Fruit fly (Drosophila melanogaster) whole organism, embryonic: ENCODE measurements around the gene Ced-12.

Source experiments
- CG9437 ChIP-seq: fragments of 200-800 bp; sonication (Bioruptor generic); optimal IDR thresholded peaks from 2 replicates; lab custom pipeline; 2018; ENCODE audit warnings: missing biosample characterization, mild to moderate bottlenecking, missing genetic modification characterization
- HLH4C ChIP-seq: fragments of 200-800 bp; sonication (Bioruptor generic); IDR thresholded peaks from 3 replicates; pipeline ENCODE4 v1.3.6; 2022; ENCODE audit warnings: missing biosample characterization, missing genetic modification characterization; ENCODE audit not compliant: partially characterized antibody

DNA sequence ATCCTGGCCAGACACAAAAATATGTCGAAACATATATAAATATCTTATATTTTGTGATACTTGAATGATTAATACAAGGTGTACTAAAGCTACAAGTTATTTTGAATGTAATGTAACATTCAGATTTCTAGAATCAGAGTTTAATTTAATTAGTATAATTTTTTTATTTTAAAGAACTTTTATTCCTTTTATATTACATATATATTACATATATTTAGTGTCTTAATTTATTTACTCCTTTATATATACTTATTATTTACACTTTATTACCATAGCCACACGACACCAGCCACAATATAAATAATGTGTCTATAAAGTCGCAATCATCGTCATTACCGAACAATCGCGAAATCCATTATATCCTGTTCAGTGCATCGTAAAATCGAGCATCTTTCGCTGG is 6.1 kb upstream of the Ced-12 start, which contains the start of gene Pex19:
- TF ChIP-seq HLH4C (no peak), CG9437 (no peak)
